Fruit fly (Drosophila melanogaster) whole organism: ENCODE data around the gene CG33770.

Source experiments
- CG8478 ChIP-seq: fragments of >200 bp; optimal IDR thresholded peaks from 2 replicates; lab custom pipeline; 2018; ENCODE audit warnings: inconsistent platforms
- Dll ChIP-seq: fragments of >200 bp; optimal IDR thresholded peaks from 2 replicates; lab custom pipeline; 2017
- EcR ChIP-seq, 2 experiments: fragments of >200 bp; optimal IDR thresholded peaks; 2 replicates each; lab custom pipeline; 2017; ENCODE audit warnings: missing biosample characterization in 2 of 2, missing genetic modification characterization in 2 of 2, missing genetic modification reagents in 2 of 2
- pan ChIP-seq: fragments of >200 bp; optimal IDR thresholded peaks from 2 replicates; lab custom pipeline; 2017
- psq ChIP-seq: fragments of >200 bp; optimal IDR thresholded peaks from 2 replicates; lab custom pipeline; 2017
- usp ChIP-seq: fragments of >200 bp; optimal IDR thresholded peaks from 2 replicates; lab custom pipeline; 2017; ENCODE audit warnings: missing biosample characterization, missing genetic modification characterization, mixed read lengths

- TF ChIP-seq pan (lab: Kevin White, UChicago), result no peak
- no peak for TF ChIP-seq usp (GFP tag; lab: Kevin White, UChicago)
- no peak for TF ChIP-seq psq (lab: Kevin White, UChicago)
- no peak for TF ChIP-seq CG8478 (lab: Kevin White, UChicago)
- TF ChIP-seq EcR (GFP tag; optimal IDR thresholded peaks at IDR 0.05; lab: Kevin White, UChicago), result no peak
- TF ChIP-seq Dll (lab: Kevin White, UChicago), result no peak
These were observed 31.7 kb upstream of the CG33770 start for dm6 chr3L:22616784-22617183.
